Fruit fly (Drosophila melanogaster): ENCODE results near the gene Hsp27.

The Hsp27 gene

dm6 chr3L:9400697-9401353 lies 17.0 kb downstream of the Hsp27 start (continued):
- TF ChIP-seq Med (GFP tag) (peak; percentile 71), sens (GFP tag) (peak; percentile 71), CG15514 (GFP tag; optimal IDR thresholded peaks at IDR 0.05) (peak; percentile 60)

DNA sequence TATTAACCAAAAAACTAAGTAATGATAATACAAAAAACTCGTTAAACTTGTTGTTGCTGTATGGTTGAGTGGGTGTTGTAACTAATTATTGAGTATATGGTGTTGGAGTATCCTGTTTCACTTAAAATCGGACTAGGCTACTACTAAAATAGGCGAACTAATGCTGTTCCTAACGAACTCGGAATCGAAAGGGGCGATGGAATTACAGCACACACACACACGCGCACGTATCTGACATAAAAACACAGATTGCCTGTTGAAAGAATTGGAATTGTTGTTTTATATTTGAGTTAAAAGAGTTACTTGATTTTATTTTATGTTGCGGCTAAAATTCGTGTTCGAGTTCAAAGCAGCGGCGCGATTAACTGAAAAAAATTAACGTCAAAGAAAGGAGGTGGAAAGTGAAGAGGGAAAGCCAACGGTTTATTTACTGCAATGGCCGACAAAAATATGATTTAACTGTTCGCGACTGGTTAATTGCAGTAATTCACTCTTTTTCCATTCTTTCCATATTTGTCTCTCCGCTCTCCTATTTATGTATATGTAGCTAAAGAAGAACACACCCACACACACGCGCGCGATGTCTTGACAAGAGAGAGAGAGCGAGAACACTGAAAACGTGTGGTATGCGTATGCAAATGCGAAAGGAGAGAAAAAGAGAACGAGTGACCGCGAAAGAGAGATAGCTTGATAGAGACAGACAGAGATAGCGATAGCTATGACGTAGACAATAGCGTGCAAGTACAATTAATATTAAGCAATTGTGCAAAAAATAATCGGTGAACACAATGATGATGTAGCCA lies 17.7 kb downstream of the Hsp27 start:
- peak in 1 of 2 experiments; percentile 12 for TF ChIP-seq bsh (GFP tag; optimal IDR thresholded peaks at IDR 0.05)
- peak in 1 of 3 experiments; percentile 73 for TF ChIP-seq lola (GFP tag; optimal IDR thresholded peaks at IDR 0.05)
- TF ChIP-seq disco-r (GFP tag; optimal IDR thresholded peaks at IDR 0.05), result no peak
- TF ChIP-seq CG1832 (GFP tag; optimal IDR thresholded peaks at IDR 0.05), result peak; percentile 85
- no peak for TF ChIP-seq CG6813 (GFP tag; optimal IDR thresholded peaks at IDR 0.05)
- TF ChIP-seq stc (GFP tag; IDR thresholded peaks at IDR 0.05), result peak; percentile 13; the same call in 1 of the 2 replicates
- TF ChIP-seq BtbVII (GFP tag; optimal IDR thresholded peaks at IDR 0.05), result peak; percentile 85
- no peak for TF ChIP-seq CG10366 (GFP tag; IDR thresholded peaks at IDR 0.05)
- TF ChIP-seq CG8924 (tag; optimal IDR thresholded peaks at IDR 0.05), result peak; percentile 20
- peak; percentile 10 for TF ChIP-seq CG34376 (GFP tag; optimal IDR thresholded peaks at IDR 0.05)
- peak; percentile 13 for TF ChIP-seq cwo (GFP tag; optimal IDR thresholded peaks at IDR 0.05)
- peak; percentile 39 for TF ChIP-seq kni (GFP tag; optimal IDR thresholded peaks at IDR 0.05)
- peak; percentile 59; the same call in 1 of the 2 replicates for TF ChIP-seq chm (GFP tag; IDR thresholded peaks at IDR 0.05)
- peak; percentile 49; the same call in 1 of the 2 replicates for TF ChIP-seq seq (GFP tag; IDR thresholded peaks at IDR 0.05)
- peak; percentile 90 for TF ChIP-seq cg (GFP tag; optimal IDR thresholded peaks at IDR 0.05)
- no peak for TF ChIP-seq CG8765 (GFP tag; IDR thresholded peaks at IDR 0.05)
- TF ChIP-seq chinmo (GFP tag; IDR thresholded peaks at IDR 0.05; ENCODE audit: partially characterized antibody), result peak; percentile 83; the same call in 3 of the 4 replicates
- peak; percentile 42; the same call in 1 of the 3 replicates for TF ChIP-seq so (GFP tag; IDR thresholded peaks at IDR 0.05)
- peak; percentile 6; the same call in 1 of the 3 replicates for TF ChIP-seq CG34422 (GFP tag; IDR thresholded peaks at IDR 0.05)
- no peak for TF ChIP-seq da (GFP tag; optimal IDR thresholded peaks at IDR 0.05)
- peak; percentile 91 to 96 for TF ChIP-seq Trl (optimal IDR thresholded peaks at IDR 0.05)
- TF ChIP-seq Trl (GFP tag; optimal IDR thresholded peaks at IDR 0.05), result peak; percentile 40
- no peak for TF ChIP-seq CG1024 (GFP tag; IDR thresholded peaks at IDR 0.05)
- no peak for TF ChIP-seq Neu2 (GFP tag; optimal IDR thresholded peaks at IDR 0.05; ENCODE audit: borderline replicate concordance)
- peak; percentile 58; the same call in 1 of the 2 replicates for TF ChIP-seq CG10321 (GFP tag; IDR thresholded peaks at IDR 0.05)
- peak; percentile 91 for TF ChIP-seq CG15479 (GFP tag; optimal IDR thresholded peaks at IDR 0.05)
- peak; percentile 85 for TF ChIP-seq vvl (GFP tag; IDR thresholded peaks at IDR 0.05)
- peak; percentile 22 for TF ChIP-seq sqz (GFP tag; optimal IDR thresholded peaks at IDR 0.05)
- no peak for TF ChIP-seq emc (GFP tag; optimal IDR thresholded peaks at IDR 0.05)
- no peak for TF ChIP-seq CG8359 (GFP tag; optimal IDR thresholded peaks at IDR 0.05; ENCODE audit: borderline replicate concordance)
- TF ChIP-seq CG32767 (GFP tag; IDR thresholded peaks at IDR 0.05), result peak; percentile 22; the same call in 1 of the 2 replicates
- TF ChIP-seq CG17385 (GFP tag; optimal IDR thresholded peaks at IDR 0.05), result peak; percentile 11
- no peak for TF ChIP-seq CG17359 (tag; optimal IDR thresholded peaks at IDR 0.05)
- TF ChIP-seq pros (GFP tag; optimal IDR thresholded peaks at IDR 0.05), result peak; percentile 70
- TF ChIP-seq CG11695 (GFP tag; IDR thresholded peaks at IDR 0.05), result 0 out of 3 replicates have a peak, but pooled peaks have one; percentile 6
- no peak for TF ChIP-seq CG17186 (GFP tag; optimal IDR thresholded peaks at IDR 0.05)
- TF ChIP-seq sug (tag; optimal IDR thresholded peaks at IDR 0.05), result peak; percentile 76
- peak; percentile 57; the same call in 1 of the 3 replicates for TF ChIP-seq sr (GFP tag; IDR thresholded peaks at IDR 0.05)
- peak; percentile 39 for TF ChIP-seq nom (GFP tag; optimal IDR thresholded peaks at IDR 0.05)
- TF ChIP-seq Med (GFP tag), result peak; percentile 48
- TF ChIP-seq lbe (GFP tag; optimal IDR thresholded peaks at IDR 0.05), result peak; percentile 14
- TF ChIP-seq D (optimal IDR thresholded peaks at IDR 0.05), result peak; percentile 6
- no peak for TF ChIP-seq D (GFP tag; optimal IDR thresholded peaks at IDR 0.05)
